Fruit fly (Drosophila melanogaster): ENCODE results near the gene Diedel.

The Diedel gene

dm6 chr3R:29493242-29493944 is at the start of gene Diedel, which contains the start of gene CG2310 (continued):
- no peak for TF ChIP-seq tup (GFP tag; optimal IDR thresholded peaks at IDR 0.05)
- no peak for TF ChIP-seq cwo (GFP tag; optimal IDR thresholded peaks at IDR 0.05)
- no peak for TF ChIP-seq corto (GFP tag; optimal IDR thresholded peaks at IDR 0.05)
- TF ChIP-seq lbe (GFP tag; optimal IDR thresholded peaks at IDR 0.05): no peak
- no peak for TF ChIP-seq Antp (GFP tag; optimal IDR thresholded peaks at IDR 0.05)
- peak; percentile 50; the same call in 1 of the 2 replicates for TF ChIP-seq Scr (GFP tag; IDR thresholded peaks at IDR 0.05; ENCODE audit: partially characterized antibody)
- TF ChIP-seq Dek (tag; optimal IDR thresholded peaks at IDR 0.05): no peak
- TF ChIP-seq CG9437 (GFP tag; optimal IDR thresholded peaks at IDR 0.05): no peak
- TF ChIP-seq unc-4 (GFP tag; IDR thresholded peaks at IDR 0.05; ENCODE audit: partially characterized antibody): peak; percentile 35
- TF ChIP-seq CG9215 (GFP tag; IDR thresholded peaks at IDR 0.05): no peak
- TF ChIP-seq trh (GFP tag; optimal IDR thresholded peaks at IDR 0.05): no peak
- TF ChIP-seq nerfin-1 (tag; optimal IDR thresholded peaks at IDR 0.05): peak; percentile 16
- no peak for TF ChIP-seq gsb (GFP tag; IDR thresholded peaks at IDR 0.05)
- TF ChIP-seq CG10267 (tag; optimal IDR thresholded peaks at IDR 0.05): peak; percentile 24
- TF ChIP-seq CG3407 (GFP tag; optimal IDR thresholded peaks at IDR 0.05): peak; percentile 7
- TF ChIP-seq Nf-YB (GFP tag; optimal IDR thresholded peaks at IDR 0.05): no peak
- TF ChIP-seq chn (GFP tag; optimal IDR thresholded peaks at IDR 0.05): peak; percentile 9
- no peak for TF ChIP-seq CG12155 (GFP tag; optimal IDR thresholded peaks at IDR 0.05)
- TF ChIP-seq z (GFP tag; IDR thresholded peaks at IDR 0.05): no peak
- TF ChIP-seq p53 (GFP tag; optimal IDR thresholded peaks at IDR 0.05): peak; percentile 37
- TF ChIP-seq Pdp1 (GFP tag; optimal IDR thresholded peaks at IDR 0.05): peak in 1 of 2 experiments; percentile 20
- no peak for TF ChIP-seq CG12236 (GFP tag; optimal IDR thresholded peaks at IDR 0.05)
- 0 out of 2 replicates have a peak, but pooled peaks have one; percentile 25 for TF ChIP-seq ssp (GFP tag; IDR thresholded peaks at IDR 0.05)
- no peak for TF ChIP-seq HHEX (GFP tag; optimal IDR thresholded peaks at IDR 0.05)
- TF ChIP-seq ara (GFP tag; IDR thresholded peaks at IDR 0.05): peak; percentile 49; the same call in 1 of the 2 replicates
- TF ChIP-seq CG2120 (GFP tag; optimal IDR thresholded peaks at IDR 0.05): no peak
- no peak for TF ChIP-seq Ravus (GFP tag; IDR thresholded peaks at IDR 0.05)
- no peak for TF ChIP-seq CG8089 (GFP tag; optimal IDR thresholded peaks at IDR 0.05)
- TF ChIP-seq wor (GFP tag; IDR thresholded peaks at IDR 0.05): no peak
- no peak for TF ChIP-seq CG8290 (GFP tag; optimal IDR thresholded peaks at IDR 0.05)
- no peak for TF ChIP-seq CG8290 (tag; optimal IDR thresholded peaks at IDR 0.05)
- no peak for TF ChIP-seq HLH54F (GFP tag; optimal IDR thresholded peaks at IDR 0.05)
- no peak for TF ChIP-seq CG6654 (GFP tag; optimal IDR thresholded peaks at IDR 0.05)
- TF ChIP-seq CG6272 (GFP tag; IDR thresholded peaks at IDR 0.05): 0 out of 2 replicates have a peak, but pooled peaks have one; percentile 25
- TF ChIP-seq CG2889 (GFP tag; IDR thresholded peaks at IDR 0.05): no peak
- TF ChIP-seq Eip74EF (GFP tag; optimal IDR thresholded peaks at IDR 0.05): no peak
- no peak for TF ChIP-seq zfh2 (GFP tag; optimal IDR thresholded peaks at IDR 0.05)
- TF ChIP-seq Mrtf (GFP tag; IDR thresholded peaks at IDR 0.05): no peak
- no peak for TF ChIP-seq esg (GFP tag; conservative IDR thresholded peaks at IDR 0.05)
- peak; percentile 28 for TF ChIP-seq CoRest (tag; optimal IDR thresholded peaks at IDR 0.05)
- no peak for TF ChIP-seq CG15073 (GFP tag; optimal IDR thresholded peaks at IDR 0.05)
- TF ChIP-seq CG1233 (GFP tag; optimal IDR thresholded peaks at IDR 0.05): no peak
- TF ChIP-seq CG11398 (GFP tag; optimal IDR thresholded peaks at IDR 0.05): no peak
- TF ChIP-seq ewg (GFP tag; optimal IDR thresholded peaks at IDR 0.05): no peak
- no peak for TF ChIP-seq dmrt99B (tag; optimal IDR thresholded peaks at IDR 0.05)
- TF ChIP-seq lola (GFP tag; optimal IDR thresholded peaks at IDR 0.05): peak in 1 of 3 experiments; percentile 35
- peak; percentile 3; the same call in 1 of the 2 replicates for TF ChIP-seq H2.0 (GFP tag; IDR thresholded peaks at IDR 0.05)
- TF ChIP-seq CG8924 (tag; optimal IDR thresholded peaks at IDR 0.05): peak; percentile 45
- no peak for TF ChIP-seq emc (GFP tag; optimal IDR thresholded peaks at IDR 0.05)
- no peak for TF ChIP-seq CG2199 (GFP tag; IDR thresholded peaks at IDR 0.05)
